Worm (Caenorhabditis elegans) whole organism, midembryonic: ENCODE results near the gene T09A5.15.
A peak's percentile ranks its signal among the peaks of the same experiment; 100 is the strongest.

Experiments used
- T22C8.4 ChIP-seq: fragments of 200-800 bp; sonication (Bioruptor generic); IDR thresholded peaks from 2 replicates; pipeline ENCODE4 v1.3.6; 2022; ENCODE audit warnings: missing genetic modification characterization, missing compliant biosample characterization
- cog-1 ChIP-seq: sonication (generic microtip); optimal IDR thresholded peaks from 2 replicates; lab custom pipeline; 2016; ENCODE audit warnings: missing genetic modification characterization, missing compliant biosample characterization
- flt-1 ChIP-seq: fragments of 200-800 bp; sonication (Bioruptor generic); IDR thresholded peaks from 2 replicates; pipeline ENCODE4 v1.3.6; 2022; ENCODE audit warnings: missing genetic modification characterization, missing compliant biosample characterization
- klf-2 ChIP-seq: fragments of 200-800 bp; sonication (Bioruptor generic); conservative IDR thresholded peaks from 2 replicates; pipeline ENCODE4 v1.3.6; 2022; ENCODE audit warnings: missing genetic modification reagents, missing genetic modification characterization, missing compliant biosample characterization
- med-1 ChIP-seq: sonication (generic microtip); optimal IDR thresholded peaks from 2 replicates; lab custom pipeline; 2017; ENCODE audit warnings: missing genetic modification characterization, mild to moderate bottlenecking, missing compliant biosample characterization, antibody characterized with exemption, missing genetic modification reagents; ENCODE audit not compliant: insufficient read depth
- ref-1 ChIP-seq: fragments of 200-800 bp; sonication (Bioruptor generic); conservative IDR thresholded peaks from 2 replicates; pipeline ENCODE4 v1.3.6; 2022; ENCODE audit warnings: missing genetic modification reagents, missing genetic modification characterization, missing compliant biosample characterization
- tab-1 ChIP-seq: fragments of 200-800 bp; sonication (Bioruptor generic); IDR thresholded peaks from 2 replicates; pipeline ENCODE4 v1.3.6; 2022; ENCODE audit warnings: missing genetic modification characterization, missing compliant biosample characterization
- ztf-23 ChIP-seq: fragments of 200-800 bp; sonication (Bioruptor generic); IDR thresholded peaks from 2 replicates; pipeline ENCODE4 v1.3.6; 2022; ENCODE audit warnings: missing genetic modification reagents, missing genetic modification characterization, missing compliant biosample characterization
- ztf-29 ChIP-seq: fragments of 200-800 bp; sonication (Bioruptor generic); IDR thresholded peaks from 2 replicates; pipeline ENCODE4 v1.3.6; 2022; ENCODE audit warnings: missing genetic modification reagents, missing genetic modification characterization, missing compliant biosample characterization

Gene T09A5.15

ce11 chrII:7866081-7866480 lies 8.3 kb downstream of the T09A5.15 start:
- TF ChIP-seq cog-1 (tag; lab: Kevin White, UChicago) (no peak), flt-1 (GFP tag; lab: Robert Waterston, UW) (no peak), klf-2 (GFP tag; lab: Robert Waterston, UW) (no peak), T22C8.4 (GFP tag; lab: Robert Waterston, UW) (no peak)

ce11 chrII:7870062-7870461 lies 12.3 kb downstream of the T09A5.15 start, which contains the start of gene ztf-17:
ztf-17 (minus strand) TSS chrII:7870162.
- TF ChIP-seq cog-1 (tag; lab: Kevin White, UChicago) (no peak), T22C8.4 (GFP tag; lab: Robert Waterston, UW) (no peak), ztf-29 (GFP tag; lab: Robert Waterston, UW) (no peak)

ce11 chrII:7870632-7871031 lies 12.9 kb downstream of the T09A5.15 start:
- TF ChIP-seq cog-1 (tag; lab: Kevin White, UChicago) = no peak
- TF ChIP-seq med-1 (GFP tag; lab: Kevin White, UChicago) = no peak
- TF ChIP-seq flt-1 (GFP tag; lab: Robert Waterston, UW) = 0 out of 2 replicates have a peak, but pooled peaks have one; percentile 20

- TF ChIP-seq ztf-23 = no peak
- no peak for TF ChIP-seq klf-2 (GFP tag; lab: Robert Waterston, UW)
- no peak for TF ChIP-seq tab-1 (GFP tag; lab: Robert Waterston, UW)
- no peak for TF ChIP-seq cog-1 (tag; lab: Kevin White, UChicago)
- TF ChIP-seq T22C8.4 (GFP tag; lab: Robert Waterston, UW) = no peak
- no peak for TF ChIP-seq med-1 (GFP tag; lab: Kevin White, UChicago)
- no peak for TF ChIP-seq flt-1 (GFP tag; lab: Robert Waterston, UW)
Observed at ce11 chrII:7873843-7874372, 16.1 kb downstream of the T09A5.15 start, which contains the start of gene T01H3.3. T01H3.3 (minus strand) TSS chrII:7873893.

ce11 chrII:7877744-7878468 lies 20.1 kb downstream of the T09A5.15 start, which contains the start of gene T01H3.2:
T01H3.2 (minus strand) TSS chrII:7877994.
- TF ChIP-seq ref-1 (GFP tag; lab: Robert Waterston, UW) (no peak), flt-1 (GFP tag; lab: Robert Waterston, UW) (no peak), med-1 (GFP tag; lab: Kevin White, UChicago) (no peak), ztf-23 (no peak), T22C8.4 (GFP tag; lab: Robert Waterston, UW) (no peak), cog-1 (tag; lab: Kevin White, UChicago) (no peak), klf-2 (GFP tag; lab: Robert Waterston, UW) (no peak), ztf-29 (GFP tag; lab: Robert Waterston, UW) (no peak)

- TF ChIP-seq ztf-23 (no peak), flt-1 (GFP tag; lab: Robert Waterston, UW) (no peak), cog-1 (tag; lab: Kevin White, UChicago) (no peak)
Observed at ce11 chrII:7879266-7879718, 21.5 kb downstream of the T09A5.15 start, which contains the start of the genes vha-4 and T01H3.5. vha-4 (minus strand) TSS chrII:7879316. T01H3.5 (plus strand) TSS chrII:7879616.

- no peak for TF ChIP-seq cog-1 (tag; lab: Kevin White, UChicago)
- no peak for TF ChIP-seq ztf-29 (GFP tag; lab: Robert Waterston, UW)
- no peak for TF ChIP-seq tab-1 (GFP tag; lab: Robert Waterston, UW)
- no peak for TF ChIP-seq med-1 (GFP tag; lab: Kevin White, UChicago)
- TF ChIP-seq T22C8.4 (GFP tag; lab: Robert Waterston, UW) = no peak
- TF ChIP-seq ztf-23 = no peak
- no peak for TF ChIP-seq ref-1 (GFP tag; lab: Robert Waterston, UW)
Observed at ce11 chrII:7880373-7880862, 22.7 kb downstream of the T09A5.15 start, which contains the start of gene perm-1. perm-1 (plus strand) TSS chrII:7880812.

- TF ChIP-seq klf-2 (GFP tag; lab: Robert Waterston, UW) (peak; percentile 52; the same call in 1 of the 2 replicates), ztf-23 (peak; percentile 66; the same call in 1 of the 2 replicates)
Observed at ce11 chrII:7883163-7883562, 25.4 kb downstream of the T09A5.15 start.

- TF ChIP-seq flt-1 (GFP tag; lab: Robert Waterston, UW) (no peak), ztf-29 (GFP tag; lab: Robert Waterston, UW) (no peak), cog-1 (tag; lab: Kevin White, UChicago) (no peak), tab-1 (GFP tag; lab: Robert Waterston, UW) (no peak), T22C8.4 (GFP tag; lab: Robert Waterston, UW) (no peak), med-1 (GFP tag; lab: Kevin White, UChicago) (no peak), ztf-23 (no peak)
Observed at ce11 chrII:7884898-7885297, 27.1 kb downstream of the T09A5.15 start.

ce11 chrII:7887295-7887694 lies 29.5 kb downstream of the T09A5.15 start:
- TF ChIP-seq ztf-23 = no peak
- TF ChIP-seq tab-1 (GFP tag; lab: Robert Waterston, UW) = no peak
- no peak for TF ChIP-seq ref-1 (GFP tag; lab: Robert Waterston, UW)
- TF ChIP-seq ztf-29 (GFP tag; lab: Robert Waterston, UW) = no peak
- no peak for TF ChIP-seq T22C8.4 (GFP tag; lab: Robert Waterston, UW)
- no peak for TF ChIP-seq klf-2 (GFP tag; lab: Robert Waterston, UW)
- TF ChIP-seq cog-1 (tag; lab: Kevin White, UChicago) = no peak
- no peak for TF ChIP-seq med-1 (GFP tag; lab: Kevin White, UChicago)
- no peak for TF ChIP-seq flt-1 (GFP tag; lab: Robert Waterston, UW)
